Fruit fly (Drosophila melanogaster) whole organism, prepupa: ENCODE data around the gene CG16965.

ENCODE experiments used
- Blimp-1 ChIP-seq: fragments of 200-800 bp; sonication (Bioruptor generic); optimal IDR thresholded peaks from 3 replicates; lab custom pipeline; 2017; ENCODE audit warnings: missing biosample characterization, missing genetic modification characterization, mild to moderate bottlenecking, moderate library complexity, missing genetic modification reagents
- CG10631 ChIP-seq: fragments of 200-800 bp; sonication (Bioruptor generic); optimal IDR thresholded peaks from 2 replicates; lab custom pipeline; 2016; ENCODE audit warnings: missing biosample characterization, missing genetic modification characterization
- CG11294 ChIP-seq: fragments of 200-800 bp; sonication (Bioruptor generic); IDR thresholded peaks from 2 replicates; pipeline ENCODE4 v1.3.6; 2022; ENCODE audit warnings: missing biosample characterization, missing genetic modification characterization
- CG1621 ChIP-seq: fragments of 200-800 bp; sonication (Bioruptor generic); optimal IDR thresholded peaks from 3 replicates; lab custom pipeline; 2018; ENCODE audit warnings: missing biosample characterization, mild to moderate bottlenecking, missing genetic modification characterization
- CG3032 ChIP-seq: fragments of 200-800 bp; optimal IDR thresholded peaks from 2 replicates; lab custom pipeline; 2019; ENCODE audit warnings: missing biosample characterization, mild to moderate bottlenecking, missing genetic modification characterization, moderate library complexity
- CG31627 ChIP-seq: fragments of 200-800 bp; sonication (Bioruptor generic); optimal IDR thresholded peaks from 3 replicates; lab custom pipeline; 2016; ENCODE audit warnings: missing biosample characterization, missing genetic modification characterization
- CG34406 ChIP-seq: fragments of 200-800 bp; sonication (Bioruptor generic); optimal IDR thresholded peaks from 3 replicates; lab custom pipeline; 2016; ENCODE audit warnings: missing biosample characterization, missing genetic modification characterization
- CG3919 ChIP-seq: fragments of 200-800 bp; sonication (Bioruptor generic); optimal IDR thresholded peaks from 3 replicates; lab custom pipeline; 2016; ENCODE audit warnings: missing biosample characterization, missing genetic modification characterization
- CG6163 ChIP-seq: fragments of 200-800 bp; sonication (Bioruptor generic); IDR thresholded peaks from 3 replicates; pipeline ENCODE4 v1.3.6; 2022; ENCODE audit warnings: missing biosample characterization, missing genetic modification characterization
- CG6276 ChIP-seq: fragments of 200-800 bp; sonication (Bioruptor generic); optimal IDR thresholded peaks from 2 replicates; lab custom pipeline; 2017; ENCODE audit warnings: missing biosample characterization, mild to moderate bottlenecking, missing genetic modification characterization
- CG6792 ChIP-seq: fragments of 200-800 bp; sonication (Bioruptor generic); optimal IDR thresholded peaks from 3 replicates; lab custom pipeline; 2016; ENCODE audit warnings: missing biosample characterization, missing genetic modification characterization
- CG6808 ChIP-seq: fragments of 200-800 bp; sonication (Bioruptor generic); optimal IDR thresholded peaks from 3 replicates; lab custom pipeline; 2017; ENCODE audit warnings: missing biosample characterization, missing genetic modification characterization, mild to moderate bottlenecking, moderate library complexity, missing genetic modification reagents
- CG6854 ChIP-seq: fragments of 200-800 bp; sonication (Bioruptor generic); optimal IDR thresholded peaks from 2 replicates; lab custom pipeline; 2017; ENCODE audit warnings: missing biosample characterization, mild to moderate bottlenecking, missing genetic modification characterization
- CG8319 ChIP-seq: fragments of 200-800 bp; sonication (Bioruptor generic); optimal IDR thresholded peaks from 3 replicates; lab custom pipeline; 2016; ENCODE audit warnings: missing biosample characterization, missing genetic modification characterization
- CG8632 ChIP-seq: fragments of 200-800 bp; sonication (Bioruptor generic); optimal IDR thresholded peaks from 3 replicates; lab custom pipeline; 2016; ENCODE audit warnings: missing biosample characterization, missing genetic modification characterization
- Eip75B ChIP-seq: fragments of 200-800 bp; sonication (Bioruptor generic); optimal IDR thresholded peaks from 3 replicates; lab custom pipeline; 2016; ENCODE audit warnings: missing biosample characterization, missing genetic modification characterization
- Eip78C ChIP-seq: fragments of 200-800 bp; sonication (Bioruptor generic); peaks from one replicate; lab custom pipeline; 2016; ENCODE audit warnings: missing biosample characterization, missing genetic modification characterization
- Ets21C ChIP-seq: fragments of 200-800 bp; sonication (Bioruptor generic); optimal IDR thresholded peaks from 3 replicates; lab custom pipeline; 2016; ENCODE audit warnings: missing biosample characterization, missing genetic modification characterization
- Ets96B ChIP-seq: fragments of 200-800 bp; optimal IDR thresholded peaks from 2 replicates; lab custom pipeline; 2019; ENCODE audit warnings: missing biosample characterization, mild to moderate bottlenecking, missing genetic modification characterization, moderate library complexity
- Gug ChIP-seq: fragments of 200-800 bp; sonication (Bioruptor generic); IDR thresholded peaks from 2 replicates; pipeline ENCODE4 v1.3.6; 2022; ENCODE audit warnings: missing biosample characterization, missing genetic modification characterization
- Hr4 ChIP-seq: fragments of 200-800 bp; sonication (Bioruptor generic); optimal IDR thresholded peaks from 3 replicates; lab custom pipeline; 2016; ENCODE audit warnings: missing biosample characterization, missing genetic modification characterization
- Lpt ChIP-seq: fragments of 200-800 bp; sonication (Bioruptor generic); optimal IDR thresholded peaks from 3 replicates; lab custom pipeline; 2016; ENCODE audit warnings: missing biosample characterization, missing genetic modification characterization
- OdsH ChIP-seq: fragments of 200-800 bp; sonication (Bioruptor generic); optimal IDR thresholded peaks from 3 replicates; lab custom pipeline; 2016; ENCODE audit warnings: missing biosample characterization, missing genetic modification characterization
- Smox ChIP-seq: fragments of 200-800 bp; sonication (Bioruptor generic); optimal IDR thresholded peaks from 3 replicates; lab custom pipeline; 2016; ENCODE audit warnings: missing biosample characterization, missing genetic modification characterization
- Sox102F ChIP-seq: fragments of 200-800 bp; sonication (Bioruptor generic); optimal IDR thresholded peaks from 2 replicates; lab custom pipeline; 2016; ENCODE audit warnings: missing biosample characterization, mild to moderate bottlenecking, missing genetic modification characterization
- Sox14 ChIP-seq: fragments of 200-800 bp; sonication (Bioruptor generic); optimal IDR thresholded peaks from 3 replicates; lab custom pipeline; 2016; ENCODE audit warnings: missing biosample characterization, missing genetic modification characterization
- Sox15 ChIP-seq: fragments of 200-800 bp; sonication (Bioruptor generic); optimal IDR thresholded peaks from 3 replicates; lab custom pipeline; 2016; ENCODE audit warnings: missing biosample characterization, missing genetic modification characterization
- acj6 ChIP-seq: fragments of 200-800 bp; sonication (Bioruptor generic); optimal IDR thresholded peaks from 3 replicates; lab custom pipeline; 2016; ENCODE audit warnings: missing biosample characterization, missing genetic modification characterization
- dac ChIP-seq: fragments of 200-800 bp; sonication (Bioruptor generic); optimal IDR thresholded peaks from 2 replicates; lab custom pipeline; 2017; ENCODE audit warnings: missing biosample characterization, mild to moderate bottlenecking, missing genetic modification characterization
- dsx ChIP-seq: fragments of 200-800 bp; optimal IDR thresholded peaks from 3 replicates; lab custom pipeline; 2019; ENCODE audit warnings: missing biosample characterization, mild to moderate bottlenecking, missing genetic modification characterization, moderate library complexity; ENCODE audit not compliant: poor library complexity, severe bottlenecking
- eg ChIP-seq: fragments of 200-800 bp; sonication (Bioruptor generic); IDR thresholded peaks from 3 replicates; pipeline ENCODE4 v1.3.6; 2022; ENCODE audit warnings: missing biosample characterization, missing genetic modification characterization
- esn ChIP-seq: fragments of 200-800 bp; sonication (Bioruptor generic); optimal IDR thresholded peaks from 2 replicates; lab custom pipeline; 2016; ENCODE audit warnings: missing biosample characterization, mild to moderate bottlenecking, missing genetic modification characterization, moderate library complexity
- fd59A ChIP-seq: fragments of 200-800 bp; sonication (Bioruptor generic); optimal IDR thresholded peaks from 2 replicates; lab custom pipeline; 2017; ENCODE audit warnings: missing biosample characterization, mild to moderate bottlenecking, missing genetic modification characterization, missing genetic modification reagents
- lz ChIP-seq: fragments of 200-800 bp; sonication (Bioruptor generic); optimal IDR thresholded peaks from 3 replicates; lab custom pipeline; 2016; ENCODE audit warnings: missing biosample characterization, missing genetic modification characterization
- net ChIP-seq: fragments of 200-800 bp; sonication (Bioruptor generic); optimal IDR thresholded peaks from 3 replicates; lab custom pipeline; 2016; ENCODE audit warnings: missing biosample characterization, missing genetic modification characterization
- spab ChIP-seq: fragments of 200-800 bp; sonication (Bioruptor generic); optimal IDR thresholded peaks from 2 replicates; lab custom pipeline; 2017; ENCODE audit warnings: missing biosample characterization, mild to moderate bottlenecking, missing genetic modification characterization, missing genetic modification reagents
- svp ChIP-seq: fragments of 200-800 bp; sonication (Bioruptor generic); peaks from one replicate; lab custom pipeline; 2016; ENCODE audit warnings: missing biosample characterization, missing genetic modification characterization

Gene CG16965

dm6 chr2L:12004211-12004979, 23.0 kb downstream of the CG16965 start (continued):
- no peak for TF ChIP-seq Sox102F
- peak; percentile 17 for TF ChIP-seq CG6792 (GFP tag; lab: Kevin White, UChicago)
- peak; percentile 48 for TF ChIP-seq CG10631 (GFP tag; lab: Kevin White, UChicago)
- no peak for TF ChIP-seq CG8632 (GFP tag; lab: Kevin White, UChicago)
- TF ChIP-seq CG34406 (GFP tag; lab: Kevin White, UChicago) = no peak
- no peak for TF ChIP-seq Hr4 (GFP tag; lab: Kevin White, UChicago)
- no peak for TF ChIP-seq spab (GFP tag; lab: Kevin White, UChicago)
- no peak for TF ChIP-seq Blimp-1 (GFP tag; lab: Kevin White, UChicago)
- no peak for TF ChIP-seq Ets21C (GFP tag; lab: Kevin White, UChicago)

dm6 chr2L:12005436-12006396, 24.3 kb downstream of the CG16965 start:
- no peak for TF ChIP-seq Eip75B (GFP tag; lab: Kevin White, UChicago)
- TF ChIP-seq Sox15 (GFP tag; lab: Kevin White, UChicago) = no peak
- no peak for TF ChIP-seq Lpt (GFP tag; lab: Kevin White, UChicago)
- no peak for TF ChIP-seq OdsH (GFP tag; lab: Kevin White, UChicago)
- TF ChIP-seq net (GFP tag; lab: Kevin White, UChicago) = no peak
- no peak for TF ChIP-seq CG31627
- no peak for TF ChIP-seq CG3032 (tag; lab: Kevin White, UChicago)
- TF ChIP-seq CG8319 (GFP tag; lab: Kevin White, UChicago) = no peak
- TF ChIP-seq CG6808 (GFP tag; lab: Kevin White, UChicago) = no peak
- no peak for TF ChIP-seq eg (GFP tag; lab: Robert Waterston, UW)
- no peak for TF ChIP-seq CG3919 (GFP tag; lab: Kevin White, UChicago)
- no peak for TF ChIP-seq Gug (GFP tag; lab: Robert Waterston, UW)
- peak; percentile 56 for TF ChIP-seq Eip78C (GFP tag; lab: Kevin White, UChicago)
- peak; percentile 80 for TF ChIP-seq dsx
- no peak for TF ChIP-seq CG11294 (GFP tag; lab: Robert Waterston, UW)
- TF ChIP-seq Ets96B = no peak
- TF ChIP-seq CG1621 (tag; lab: Kevin White, UChicago) = peak; percentile 75
- TF ChIP-seq Sox102F = no peak
- TF ChIP-seq Smox = no peak
- peak; percentile 14 for TF ChIP-seq CG6276 (GFP tag; lab: Kevin White, UChicago)
- peak; percentile 81 for TF ChIP-seq Blimp-1 (GFP tag; lab: Kevin White, UChicago)
- no peak for TF ChIP-seq lz (GFP tag; lab: Kevin White, UChicago)
- no peak for TF ChIP-seq Sox14 (GFP tag; lab: Kevin White, UChicago)
- no peak for TF ChIP-seq CG6792 (GFP tag; lab: Kevin White, UChicago)
- no peak for TF ChIP-seq acj6 (GFP tag; lab: Kevin White, UChicago)
- peak; percentile 55 for TF ChIP-seq CG6854
- no peak for TF ChIP-seq dac
- no peak for TF ChIP-seq CG6163 (GFP tag; lab: Robert Waterston, UW)
- no peak for TF ChIP-seq esn (GFP tag; lab: Kevin White, UChicago)
- TF ChIP-seq svp (GFP tag; lab: Kevin White, UChicago) = peak; percentile 93
- no peak for TF ChIP-seq fd59A (GFP tag; lab: Kevin White, UChicago)
